Fruit fly (Drosophila melanogaster) whole organism, embryonic: ENCODE results near the gene CG12106.

Source experiments
- Abd-B ChIP-seq: fragments of 200-800 bp; sonication (Bioruptor generic); optimal IDR thresholded peaks from 2 replicates; lab custom pipeline; 2018; ENCODE audit warnings: missing biosample characterization, mild to moderate bottlenecking, missing genetic modification characterization, moderate library complexity
- Atf3 ChIP-seq: fragments of 200-800 bp; sonication (Bioruptor generic); optimal IDR thresholded peaks from 3 replicates; lab custom pipeline; 2016; ENCODE audit warnings: missing biosample characterization, missing genetic modification characterization
- CG10321 ChIP-seq: fragments of 200-800 bp; sonication (Bioruptor generic); IDR thresholded peaks from 2 replicates; pipeline ENCODE4 v1.3.6; 2022; ENCODE audit warnings: missing biosample characterization, missing genetic modification characterization
- CG10431 ChIP-seq: fragments of 200-800 bp; sonication (Bioruptor generic); optimal IDR thresholded peaks from 3 replicates; lab custom pipeline; 2018; ENCODE audit warnings: missing biosample characterization, mild to moderate bottlenecking, missing genetic modification characterization
- CG11247 ChIP-seq: fragments of 200-800 bp; sonication (Bioruptor generic); IDR thresholded peaks from 2 replicates; pipeline ENCODE4 v1.3.6; 2022; ENCODE audit warnings: missing biosample characterization, missing genetic modification characterization
- CG12942 ChIP-seq: fragments of 200-800 bp; sonication (Bioruptor generic); optimal IDR thresholded peaks from 3 replicates; lab custom pipeline; 2016; ENCODE audit warnings: missing biosample characterization, missing genetic modification characterization
- CG14050 ChIP-seq: fragments of 200-800 bp; sonication (Bioruptor generic); IDR thresholded peaks from 3 replicates; pipeline ENCODE4 v1.3.6; 2022; ENCODE audit warnings: missing biosample characterization, missing genetic modification characterization
- CG15269 ChIP-seq: fragments of 200-800 bp; sonication (Bioruptor generic); optimal IDR thresholded peaks from 2 replicates; lab custom pipeline; 2018; ENCODE audit warnings: missing biosample characterization, mild to moderate bottlenecking, missing genetic modification characterization, moderate library complexity
- CG1647 ChIP-seq: fragments of 200-800 bp; sonication (Bioruptor generic); optimal IDR thresholded peaks from 3 replicates; lab custom pipeline; 2016; ENCODE audit warnings: missing biosample characterization, missing genetic modification characterization
- CG16779 ChIP-seq: fragments of 200-800 bp; sonication (Bioruptor generic); IDR thresholded peaks from 2 replicates; pipeline ENCODE4 v1.3.6; 2022; ENCODE audit warnings: missing biosample characterization, missing genetic modification characterization
- CG17361 ChIP-seq: fragments of 200-800 bp; sonication (Bioruptor generic); IDR thresholded peaks from 3 replicates; pipeline ENCODE4 v1.3.6; 2022; ENCODE audit warnings: missing biosample characterization, missing genetic modification characterization
- CG18011 ChIP-seq: fragments of 200-800 bp; sonication (Bioruptor generic); optimal IDR thresholded peaks from 2 replicates; lab custom pipeline; 2017; ENCODE audit warnings: missing biosample characterization, missing genetic modification characterization, mild to moderate bottlenecking, moderate library complexity, missing genotype
- CG18476 ChIP-seq: fragments of 200-800 bp; sonication (Bioruptor generic); optimal IDR thresholded peaks from 2 replicates; lab custom pipeline; 2016; ENCODE audit warnings: missing biosample characterization, mild to moderate bottlenecking, missing genetic modification characterization
- CG2129 ChIP-seq: fragments of 200-800 bp; sonication (Bioruptor generic); IDR thresholded peaks from 2 replicates; pipeline ENCODE4 v1.3.6; 2022; ENCODE audit warnings: missing biosample characterization, missing genetic modification characterization; ENCODE audit not compliant: partially characterized antibody
- CG2202 ChIP-seq: fragments of 200-800 bp; sonication (Bioruptor generic); optimal IDR thresholded peaks from 2 replicates; lab custom pipeline; 2018; ENCODE audit warnings: missing biosample characterization, mild to moderate bottlenecking, missing genetic modification characterization
- CG32532 ChIP-seq: fragments of 200-800 bp; sonication (Bioruptor generic); IDR thresholded peaks from 2 replicates; pipeline ENCODE4 v1.3.6; 2022; ENCODE audit warnings: missing biosample characterization, missing genetic modification characterization
- CG33557 ChIP-seq: fragments of 200-800 bp; sonication (Bioruptor generic); optimal IDR thresholded peaks from 2 replicates; lab custom pipeline; 2019; ENCODE audit warnings: missing biosample characterization, mild to moderate bottlenecking, missing genetic modification characterization, moderate library complexity
- CG3726 ChIP-seq: fragments of 200-800 bp; sonication (Bioruptor generic); IDR thresholded peaks from 3 replicates; pipeline ENCODE4, ENCODE4 v1.3.6; 2022; ENCODE audit warnings: missing biosample characterization, missing genetic modification characterization
- CG3838 ChIP-seq: fragments of 200-800 bp; sonication (Bioruptor generic); optimal IDR thresholded peaks from 3 replicates; lab custom pipeline; 2016; ENCODE audit warnings: missing biosample characterization, missing genetic modification characterization
- CG43689 ChIP-seq: fragments of 200-800 bp; sonication (Bioruptor generic); IDR thresholded peaks from 2 replicates; pipeline ENCODE4 v1.3.6; 2022; ENCODE audit warnings: missing biosample characterization, missing genetic modification characterization
- CG6854 ChIP-seq: fragments of 200-800 bp; sonication (Bioruptor generic); optimal IDR thresholded peaks from 3 replicates; lab custom pipeline; 2017; ENCODE audit warnings: missing biosample characterization, mild to moderate bottlenecking, missing genetic modification characterization
- CkIIα-i1 ChIP-seq: fragments of 200-800 bp; sonication (Bioruptor generic); IDR thresholded peaks from 2 replicates; pipeline ENCODE4 v1.3.6; 2022; ENCODE audit warnings: missing biosample characterization, missing genetic modification characterization
- D19A ChIP-seq: fragments of 200-800 bp; optimal IDR thresholded peaks from 3 replicates; lab custom pipeline; 2019; ENCODE audit warnings: missing biosample characterization, mild to moderate bottlenecking, missing genetic modification characterization, moderate library complexity
- H15 ChIP-seq: fragments of 200-800 bp; sonication (Bioruptor generic); IDR thresholded peaks from 3 replicates; pipeline ENCODE4 v1.3.6; 2022; ENCODE audit warnings: missing biosample characterization, missing genetic modification characterization
- HLH4C ChIP-seq: fragments of 200-800 bp; sonication (Bioruptor generic); IDR thresholded peaks from 3 replicates; pipeline ENCODE4 v1.3.6; 2022; ENCODE audit warnings: missing biosample characterization, missing genetic modification characterization; ENCODE audit not compliant: partially characterized antibody
- Hr51 ChIP-seq, 2 experiments: fragments of 200-800 bp; sonication (Bioruptor generic); optimal IDR thresholded peaks; 2 replicates in 1 of 2; 3 replicates in 1 of 2; lab custom pipeline; 2016 to 2018; ENCODE audit warnings: missing biosample characterization in 2 of 2, missing genetic modification characterization in 2 of 2, mild to moderate bottlenecking in 1 of 2, moderate library complexity in 1 of 2
- Kr ChIP-seq: fragments of 200-800 bp; sonication (Bioruptor generic); optimal IDR thresholded peaks from 2 replicates; lab custom pipeline; 2017; ENCODE audit warnings: missing biosample characterization, mild to moderate bottlenecking, missing genetic modification characterization
- MESR4 ChIP-seq: fragments of 200-800 bp; sonication (Bioruptor generic); optimal IDR thresholded peaks from 2 replicates; lab custom pipeline; 2018; ENCODE audit warnings: missing biosample characterization, mild to moderate bottlenecking, missing genetic modification characterization, moderate library complexity
- Med ChIP-seq: fragments of 200-800 bp; sonication (Bioruptor generic); peaks from one replicate; lab custom pipeline; 2016; ENCODE audit warnings: missing biosample characterization, missing genetic modification characterization, mild to moderate bottlenecking, inconsistent platforms, moderate library complexity
- Meics ChIP-seq: fragments of 200-800 bp; sonication (Bioruptor generic); optimal IDR thresholded peaks from 2 replicates; lab custom pipeline; 2017; ENCODE audit warnings: missing biosample characterization, mild to moderate bottlenecking, missing genetic modification characterization
- NFAT ChIP-seq: fragments of 200-800 bp; sonication (Bioruptor generic); IDR thresholded peaks from 2 replicates; pipeline ENCODE4 v1.3.6; 2022; ENCODE audit warnings: missing biosample characterization, missing genetic modification characterization
- Sin3A ChIP-seq: fragments of >200 bp; optimal IDR thresholded peaks from 2 replicates; lab custom pipeline; 2018
- Sry-δ ChIP-seq: fragments of 200-800 bp; sonication (Bioruptor generic); optimal IDR thresholded peaks from 2 replicates; lab custom pipeline; 2016; ENCODE audit warnings: missing biosample characterization, missing genetic modification characterization
- Ssrp ChIP-seq: fragments of 200-800 bp; sonication (Bioruptor generic); optimal IDR thresholded peaks from 2 replicates; lab custom pipeline; 2018; ENCODE audit warnings: missing biosample characterization, mild to moderate bottlenecking, missing genetic modification characterization, moderate library complexity
- Stat92E ChIP-seq, 3 experiments: fragments of >200 bp in 2 of 3; fragments of 200-800 bp in 1 of 3; sonication (Bioruptor generic) in 1 of 3; optimal IDR thresholded peaks; 2 replicates each; lab custom pipeline; 2017 to 2019; ENCODE audit warnings: missing biosample characterization in 3 of 3, missing genetic modification characterization in 3 of 3, mild to moderate bottlenecking in 1 of 3, moderate library complexity in 1 of 3
- cad ChIP-seq: fragments of >200 bp; optimal IDR thresholded peaks from 2 replicates; lab custom pipeline; 2017; ENCODE audit warnings: missing biosample characterization, missing genetic modification characterization
- gsb-n ChIP-seq: fragments of 200-800 bp; sonication (Bioruptor generic); optimal IDR thresholded peaks from 3 replicates; lab custom pipeline; 2018; ENCODE audit warnings: missing biosample characterization, mild to moderate bottlenecking, missing genetic modification characterization
- jing ChIP-seq: fragments of 200-800 bp; sonication (Bioruptor generic); optimal IDR thresholded peaks from 2 replicates; lab custom pipeline; 2018; ENCODE audit warnings: missing biosample characterization, mild to moderate bottlenecking, missing genetic modification characterization
- kay ChIP-seq: fragments of 200-800 bp; sonication (Bioruptor generic); optimal IDR thresholded peaks from 2 replicates; lab custom pipeline; 2016; ENCODE audit warnings: missing biosample characterization, missing genetic modification characterization
- maf-S ChIP-seq: fragments of 200-800 bp; sonication (Bioruptor generic); optimal IDR thresholded peaks from 2 replicates; lab custom pipeline; 2016; ENCODE audit warnings: missing biosample characterization, missing genetic modification characterization
- mld ChIP-seq: fragments of 200-800 bp; sonication (Bioruptor generic); IDR thresholded peaks from 3 replicates; pipeline ENCODE4 v1.3.6; 2022; ENCODE audit warnings: missing biosample characterization, missing genetic modification characterization; ENCODE audit not compliant: partially characterized antibody
- onecut ChIP-seq: fragments of 200-800 bp; sonication (Bioruptor generic); IDR thresholded peaks from 2 replicates; pipeline ENCODE4 v1.3.6; 2022; ENCODE audit warnings: missing biosample characterization, missing genetic modification characterization
- p53 ChIP-seq: fragments of 200-800 bp; sonication (Bioruptor generic); optimal IDR thresholded peaks from 2 replicates; lab custom pipeline; 2016; ENCODE audit warnings: missing biosample characterization, missing genetic modification characterization
- pan ChIP-seq, 4 experiments: fragments of >200 bp in 3 of 4; fragments of 200-800 bp in 1 of 4; sonication (Bioruptor generic) in 1 of 4; optimal IDR thresholded peaks in 3 of 4; IDR thresholded peaks in 1 of 4; 2 replicates each; pipeline versions ENCODE4 v1.3.6 to Lab custom; 2017 to 2022; ENCODE audit warnings: missing biosample characterization in 2 of 4, missing genetic modification characterization in 2 of 4, mixed read lengths in 1 of 4
- psq ChIP-seq: fragments of 200-800 bp; sonication (Bioruptor generic); optimal IDR thresholded peaks from 2 replicates; lab custom pipeline; 2017; ENCODE audit warnings: missing biosample characterization, missing genetic modification characterization
- pum ChIP-seq: fragments of 200-800 bp; sonication (Bioruptor generic); optimal IDR thresholded peaks from 2 replicates; lab custom pipeline; 2016; ENCODE audit warnings: missing biosample characterization, missing genetic modification characterization
- row ChIP-seq: fragments of 200-800 bp; sonication (Bioruptor generic); IDR thresholded peaks from 3 replicates; pipeline ENCODE4 v1.3.6; 2022; ENCODE audit warnings: missing biosample characterization, missing genetic modification characterization
- wdn ChIP-seq: fragments of 200-800 bp; sonication (Bioruptor generic); IDR thresholded peaks from 2 replicates; pipeline ENCODE4 v1.3.6; 2022; ENCODE audit warnings: missing biosample characterization, missing genetic modification characterization
- zen2 ChIP-seq: fragments of 200-800 bp; sonication (Bioruptor generic); IDR thresholded peaks from 3 replicates; pipeline ENCODE4 v1.3.6; 2022; ENCODE audit warnings: missing biosample characterization, missing genetic modification characterization; ENCODE audit not compliant: partially characterized antibody

Gene CG12106

DNA sequence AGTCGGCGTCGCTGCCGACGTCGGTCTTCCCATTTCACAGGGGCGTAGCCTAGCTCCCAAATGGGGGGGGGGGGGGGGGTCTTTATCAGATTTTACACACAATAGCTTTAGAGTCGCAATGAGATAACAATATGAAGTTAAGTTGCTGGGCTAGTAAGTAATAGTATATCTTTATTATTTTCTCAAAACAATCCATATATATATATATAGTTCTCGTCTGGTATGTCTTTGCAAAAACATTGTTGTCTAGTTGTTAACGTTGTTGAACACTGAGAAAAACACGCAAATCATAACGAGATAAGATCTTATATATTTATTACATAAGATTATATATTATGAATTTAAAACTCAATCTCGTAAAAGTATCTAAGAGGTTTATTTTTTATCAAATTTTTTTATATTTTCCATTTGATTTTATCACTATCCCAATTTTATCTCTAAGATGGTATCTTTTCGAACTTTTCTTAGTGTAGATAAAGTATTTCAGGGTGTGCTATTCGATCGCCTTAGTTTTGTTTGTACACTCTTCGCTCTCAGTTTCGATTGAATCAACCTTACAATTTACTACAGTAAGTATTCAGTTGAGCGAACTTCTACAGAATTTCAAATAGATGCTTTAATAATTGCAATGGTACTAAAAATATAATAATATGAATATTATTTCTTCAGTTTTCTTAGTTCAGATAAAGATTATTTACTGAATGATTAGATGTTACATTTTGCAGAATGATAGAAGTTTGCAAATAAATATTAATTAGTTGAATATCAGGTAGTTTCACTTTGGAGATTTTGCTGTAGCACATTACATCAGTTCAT lies 8.4 kb downstream of the CG12106 start:
- TF ChIP-seq Sin3A (lab: Kevin White, UChicago) = no peak
- no peak for TF ChIP-seq CG33557 (GFP tag; lab: Kevin White, UChicago)
- no peak for TF ChIP-seq HLH4C (GFP tag; lab: Robert Waterston, UW)
- no peak for TF ChIP-seq CG2202 (tag; lab: Kevin White, UChicago)
- peak; percentile 66 for TF ChIP-seq Abd-B (GFP tag; lab: Kevin White, UChicago)
- TF ChIP-seq gsb-n (tag; lab: Kevin White, UChicago) = no peak
- TF ChIP-seq CG11247 = peak; percentile 88
- TF ChIP-seq CG32532 (GFP tag; lab: Robert Waterston, UW) = peak; percentile 94
- TF ChIP-seq CG3726 (GFP tag; lab: Robert Waterston, UW) = no peak
- TF ChIP-seq pum (GFP tag; lab: Kevin White, UChicago) = no peak
- TF ChIP-seq CG16779 (GFP tag; lab: Robert Waterston, UW) = peak; percentile 92
- peak; percentile 25 for TF ChIP-seq maf-S (GFP tag; lab: Kevin White, UChicago)
- peak; percentile 84 for TF ChIP-seq CG15269 (tag; lab: Kevin White, UChicago)
- TF ChIP-seq Sry-δ = no peak
- TF ChIP-seq zen2 (GFP tag; lab: Robert Waterston, UW) = no peak
- peak; percentile 63 for TF ChIP-seq CG18011 (GFP tag; lab: Kevin White, UChicago)
- no peak for TF ChIP-seq CG1647 (GFP tag; lab: Kevin White, UChicago)
- peak; percentile 79; the same call in 2 of the 3 replicates for TF ChIP-seq CG17361 (GFP tag; lab: Robert Waterston, UW)
- TF ChIP-seq CG12942 (GFP tag; lab: Kevin White, UChicago) = no peak
- peak; percentile 92 for TF ChIP-seq Med (GFP tag; lab: Kevin White, UChicago)
- no peak for TF ChIP-seq CG18476
- no peak for TF ChIP-seq kay (GFP tag; lab: Kevin White, UChicago)
- peak; percentile 2 for TF ChIP-seq jing (GFP tag; lab: Kevin White, UChicago)
- TF ChIP-seq H15 = peak; percentile 70; the same call in 2 of the 3 replicates
- TF ChIP-seq p53 (GFP tag; lab: Kevin White, UChicago) = no peak
- TF ChIP-seq Ssrp (tag; lab: Kevin White, UChicago) = no peak
- TF ChIP-seq Kr (GFP tag; lab: Kevin White, UChicago) = no peak
- no peak for TF ChIP-seq CG10431 (GFP tag; lab: Kevin White, UChicago)
- TF ChIP-seq Stat92E (GFP tag; optimal IDR thresholded peaks at IDR 0.05; lab: Kevin White, UChicago) = no peak
- peak; percentile 96 for TF ChIP-seq NFAT (GFP tag; lab: Robert Waterston, UW)
- TF ChIP-seq Meics = peak; percentile 93
- TF ChIP-seq psq (GFP tag; lab: Kevin White, UChicago) = no peak
- TF ChIP-seq row (GFP tag; lab: Robert Waterston, UW) = peak; percentile 84
- peak; percentile 70 for TF ChIP-seq D19A (tag; lab: Kevin White, UChicago)
- peak; percentile 53; the same call in 1 of the 2 replicates for TF ChIP-seq CG43689
- peak; percentile 47; the same call in 1 of the 2 replicates for TF ChIP-seq onecut (GFP tag; lab: Robert Waterston, UW)
- TF ChIP-seq mld (GFP tag; lab: Robert Waterston, UW) = no peak
- TF ChIP-seq Atf3 (GFP tag; lab: Kevin White, UChicago) = no peak
- peak; percentile 59 for TF ChIP-seq CG6854 (GFP tag; lab: Kevin White, UChicago)
- TF ChIP-seq wdn = peak; percentile 92
- no peak for TF ChIP-seq CG3838
- TF ChIP-seq CG2129 (GFP tag; lab: Robert Waterston, UW) = no peak
- peak; percentile 58 for TF ChIP-seq CG10321 (GFP tag; lab: Robert Waterston, UW)
- no peak for TF ChIP-seq MESR4
- no peak for TF ChIP-seq cad
- no peak for TF ChIP-seq pan (optimal IDR thresholded peaks at IDR 0.05; lab: Kevin White, UChicago)
- peak in 1 of 2 experiments; percentile 78 for TF ChIP-seq pan (GFP tag; optimal IDR thresholded peaks at IDR 0.05 in 1 of 2, IDR thresholded peaks at IDR 0.05 in 1 of 2)
- peak; percentile 54; the same call in 1 of the 2 replicates for TF ChIP-seq CkIIα-i1
- TF ChIP-seq Hr51 (GFP tag; optimal IDR thresholded peaks at IDR 0.05; lab: Kevin White, UChicago) = peak; percentile 2 to 76
- TF ChIP-seq CG14050 = peak; percentile 66
